Worm (Caenorhabditis elegans) whole organism, midembryonic: ENCODE data around the gene wdr-62.

Source experiments
- T22C8.4 ChIP-seq: fragments of 200-800 bp; sonication (Bioruptor generic); IDR thresholded peaks from 2 replicates; pipeline ENCODE4 v1.3.6; 2022; ENCODE audit warnings: missing genetic modification characterization, missing compliant biosample characterization
- cog-1 ChIP-seq: sonication (generic microtip); optimal IDR thresholded peaks from 2 replicates; lab custom pipeline; 2016; ENCODE audit warnings: missing genetic modification characterization, missing compliant biosample characterization
- flt-1 ChIP-seq: fragments of 200-800 bp; sonication (Bioruptor generic); IDR thresholded peaks from 2 replicates; pipeline ENCODE4 v1.3.6; 2022; ENCODE audit warnings: missing genetic modification characterization, missing compliant biosample characterization
- klf-2 ChIP-seq: fragments of 200-800 bp; sonication (Bioruptor generic); conservative IDR thresholded peaks from 2 replicates; pipeline ENCODE4 v1.3.6; 2022; ENCODE audit warnings: missing genetic modification reagents, missing genetic modification characterization, missing compliant biosample characterization
- med-1 ChIP-seq: sonication (generic microtip); optimal IDR thresholded peaks from 2 replicates; lab custom pipeline; 2017; ENCODE audit warnings: missing genetic modification characterization, mild to moderate bottlenecking, missing compliant biosample characterization, antibody characterized with exemption, missing genetic modification reagents; ENCODE audit not compliant: insufficient read depth
- ref-1 ChIP-seq: fragments of 200-800 bp; sonication (Bioruptor generic); conservative IDR thresholded peaks from 2 replicates; pipeline ENCODE4 v1.3.6; 2022; ENCODE audit warnings: missing genetic modification reagents, missing genetic modification characterization, missing compliant biosample characterization
- tab-1 ChIP-seq: fragments of 200-800 bp; sonication (Bioruptor generic); IDR thresholded peaks from 2 replicates; pipeline ENCODE4 v1.3.6; 2022; ENCODE audit warnings: missing genetic modification characterization, missing compliant biosample characterization
- ztf-23 ChIP-seq: fragments of 200-800 bp; sonication (Bioruptor generic); IDR thresholded peaks from 2 replicates; pipeline ENCODE4 v1.3.6; 2022; ENCODE audit warnings: missing genetic modification reagents, missing genetic modification characterization, missing compliant biosample characterization
- ztf-29 ChIP-seq: fragments of 200-800 bp; sonication (Bioruptor generic); IDR thresholded peaks from 2 replicates; pipeline ENCODE4 v1.3.6; 2022; ENCODE audit warnings: missing genetic modification reagents, missing genetic modification characterization, missing compliant biosample characterization

DNA sequence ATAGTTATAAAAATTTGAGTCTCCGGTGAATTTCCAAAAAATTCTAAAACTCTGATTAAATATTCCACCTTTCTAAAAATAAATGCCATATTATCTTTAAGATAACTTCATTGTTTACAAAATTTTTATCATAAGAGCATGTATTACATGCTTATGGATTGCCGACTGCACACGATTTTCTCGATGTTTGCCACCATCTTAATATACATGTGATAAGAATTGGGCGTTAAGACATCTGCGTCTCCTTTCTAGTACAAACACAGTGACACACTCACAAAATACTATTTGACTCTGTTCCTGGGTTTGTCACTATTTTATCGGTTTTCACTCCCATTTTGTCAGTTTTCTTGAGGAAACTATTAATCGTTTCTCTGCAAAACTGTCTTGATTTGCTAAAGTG lies 739 bp upstream of the wdr-62 start:
- no peak for TF ChIP-seq flt-1 (GFP tag; lab: Robert Waterston, UW)
- TF ChIP-seq tab-1 (GFP tag; lab: Robert Waterston, UW): no peak
- no peak for TF ChIP-seq klf-2
- TF ChIP-seq ref-1 (GFP tag; lab: Robert Waterston, UW): no peak
- no peak for TF ChIP-seq T22C8.4
- no peak for TF ChIP-seq cog-1 (tag; lab: Kevin White, UChicago)
- no peak for TF ChIP-seq ztf-23 (GFP tag; lab: Robert Waterston, UW)
- TF ChIP-seq ztf-29: no peak
- TF ChIP-seq med-1 (GFP tag; lab: Kevin White, UChicago): no peak
